Fruit fly (Drosophila melanogaster): ENCODE results near the gene CG8260.

CG8260 gene

DNA sequence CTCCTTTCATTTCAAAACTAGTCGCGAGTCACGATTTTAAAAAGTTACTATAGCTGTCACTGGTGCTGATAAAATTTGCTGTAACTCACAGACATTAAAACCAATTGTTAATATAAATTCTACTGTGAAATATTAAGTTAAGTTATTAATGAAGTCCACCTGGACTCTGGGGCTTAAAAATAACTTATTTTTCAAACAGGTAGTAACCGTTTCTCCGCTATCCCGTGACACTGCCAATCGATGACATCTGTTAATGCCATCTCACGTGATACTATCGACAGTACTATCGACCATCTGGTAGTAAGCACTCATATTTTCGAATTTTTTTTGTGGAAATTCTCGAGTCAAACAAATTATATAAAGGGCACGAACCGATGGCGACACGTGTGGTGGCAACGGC is 22.1 kb upstream of the CG8260 start, which contains the start of the genes CG12379 and MagR (continued):
- TF ChIP-seq CG16779 (GFP tag; IDR thresholded peaks at IDR 0.05) (no peak), odd (GFP tag; optimal IDR thresholded peaks at IDR 0.05) (no peak), CG12744 (GFP tag; optimal IDR thresholded peaks at IDR 0.05) (peak; percentile 9), Oli (tag; optimal IDR thresholded peaks at IDR 0.05) (no peak), caup (GFP tag; optimal IDR thresholded peaks at IDR 0.05; ENCODE audit: severe bottlenecking) (no peak), CG13624 (GFP tag; optimal IDR thresholded peaks at IDR 0.05) (peak; percentile 21), tap (tag; optimal IDR thresholded peaks at IDR 0.05) (no peak), NC2β (GFP tag; optimal IDR thresholded peaks at IDR 0.05) (peak; percentile 41), bsh (GFP tag; optimal IDR thresholded peaks at IDR 0.05) (peak in 1 of 2 experiments; percentile 7), Dp (GFP tag; optimal IDR thresholded peaks at IDR 0.05) (peak; percentile 36), CG10147 (GFP tag; optimal IDR thresholded peaks at IDR 0.05) (peak; percentile 69), CG8765 (GFP tag; IDR thresholded peaks at IDR 0.05) (no peak), tup (GFP tag; optimal IDR thresholded peaks at IDR 0.05) (no peak), bcd (GFP tag; optimal IDR thresholded peaks at IDR 0.05) (no peak), CG1233 (GFP tag; optimal IDR thresholded peaks at IDR 0.05) (peak; percentile 46), Hr51 (GFP tag; optimal IDR thresholded peaks at IDR 0.05) (peak in 1 of 2 experiments; percentile 57), CG12104 (GFP tag; optimal IDR thresholded peaks at IDR 0.05) (peak; percentile 46), ato (GFP tag; IDR thresholded peaks at IDR 0.05; ENCODE audit: partially characterized antibody) (0 out of 2 replicates have a peak, but pooled peaks have one; percentile 31), kay (GFP tag; optimal IDR thresholded peaks at IDR 0.05) (no peak), eyg (GFP tag; optimal IDR thresholded peaks at IDR 0.05) (no peak), mam (GFP tag; optimal IDR thresholded peaks at IDR 0.05) (peak; percentile 72), CG9797 (GFP tag; optimal IDR thresholded peaks at IDR 0.05) (no peak), pum (GFP tag; optimal IDR thresholded peaks at IDR 0.05) (peak; percentile 55), CG10209 (GFP tag; optimal IDR thresholded peaks at IDR 0.05) (no peak), dysf (GFP tag; IDR thresholded peaks at IDR 0.05) (peak; percentile 56; the same call in 1 of the 3 replicates), CG12659 (GFP tag; optimal IDR thresholded peaks at IDR 0.05) (peak; percentile 71), chn (GFP tag; optimal IDR thresholded peaks at IDR 0.05) (peak; percentile 56), Xbp1 (GFP tag; optimal IDR thresholded peaks at IDR 0.05) (peak; percentile 56), CG10979 (tag; optimal IDR thresholded peaks at IDR 0.05) (peak; percentile 30), CG3407 (GFP tag; optimal IDR thresholded peaks at IDR 0.05) (no peak), sob (GFP tag; IDR thresholded peaks at IDR 0.05) (peak; percentile 58), CG14710 (tag; optimal IDR thresholded peaks at IDR 0.05) (peak; percentile 79), CG7556 (GFP tag; optimal IDR thresholded peaks at IDR 0.05) (no peak), lola (GFP tag; optimal IDR thresholded peaks at IDR 0.05) (peak in 1 of 3 experiments; percentile 53), CG3726 (GFP tag; IDR thresholded peaks at IDR 0.05) (no peak), Sry-β (GFP tag; optimal IDR thresholded peaks at IDR 0.05) (peak; percentile 87), CG7928 (GFP tag; optimal IDR thresholded peaks at IDR 0.05) (peak; percentile 10), CG15601 (tag; optimal IDR thresholded peaks at IDR 0.05) (no peak), CG15269 (tag; optimal IDR thresholded peaks at IDR 0.05) (no peak), btn (GFP tag; optimal IDR thresholded peaks at IDR 0.05) (no peak), CG11504 (tag; optimal IDR thresholded peaks at IDR 0.05) (no peak), NK7.1 (GFP tag; optimal IDR thresholded peaks at IDR 0.05) (peak; percentile 27), Vsx1 (GFP tag; optimal IDR thresholded peaks at IDR 0.05) (no peak), CG13775 (GFP tag; optimal IDR thresholded peaks at IDR 0.05) (peak; percentile 59), CG9437 (GFP tag; optimal IDR thresholded peaks at IDR 0.05) (peak; percentile 16), ken (GFP tag; IDR thresholded peaks at IDR 0.05) (no peak), CTCF (GFP tag; optimal IDR thresholded peaks at IDR 0.05) (no peak), Nf-YC (tag; optimal IDR thresholded peaks at IDR 0.05) (peak; percentile 72), wdn (GFP tag; IDR thresholded peaks at IDR 0.05) (no peak), Tbp (GFP tag; optimal IDR thresholded peaks at IDR 0.05) (no peak)
